Fruit fly (Drosophila melanogaster) whole organism, embryonic: ENCODE measurements around the gene CG8066.

ENCODE experiments used
- Atf-2 ChIP-seq: fragments of 200-800 bp; sonication (Bioruptor generic); optimal IDR thresholded peaks from 2 replicates; lab custom pipeline; 2016; ENCODE audit warnings: missing biosample characterization, missing genetic modification characterization
- B-H1 ChIP-seq: fragments of 200-800 bp; sonication (Bioruptor generic); IDR thresholded peaks from 3 replicates; pipeline ENCODE4 v1.3.6; 2022; ENCODE audit warnings: missing biosample characterization, missing genetic modification characterization
- CG14667 ChIP-seq: fragments of 200-800 bp; sonication (Bioruptor generic); IDR thresholded peaks from 2 replicates; pipeline ENCODE4 v1.3.6; 2022; ENCODE audit warnings: missing biosample characterization, missing genetic modification characterization
- CG15011 ChIP-seq: fragments of 200-800 bp; sonication (Bioruptor generic); optimal IDR thresholded peaks from 3 replicates; lab custom pipeline; 2018; ENCODE audit warnings: missing biosample characterization, mild to moderate bottlenecking, missing genetic modification characterization
- CG1529 ChIP-seq: fragments of 200-800 bp; sonication (Bioruptor generic); optimal IDR thresholded peaks from 3 replicates; lab custom pipeline; 2018; ENCODE audit warnings: missing biosample characterization, missing genetic modification characterization
- CG15696 ChIP-seq: fragments of 200-800 bp; sonication (Bioruptor generic); optimal IDR thresholded peaks from 2 replicates; lab custom pipeline; 2019; ENCODE audit warnings: missing biosample characterization, mild to moderate bottlenecking, missing genetic modification characterization, moderate library complexity
- CG17612 ChIP-seq: fragments of 200-800 bp; sonication (Bioruptor generic); IDR thresholded peaks from 2 replicates; pipeline ENCODE4 v1.3.6; 2022; ENCODE audit warnings: missing biosample characterization, missing genetic modification characterization
- CG17802 ChIP-seq: fragments of 200-800 bp; sonication (Bioruptor generic); optimal IDR thresholded peaks from 2 replicates; lab custom pipeline; 2018; ENCODE audit warnings: missing biosample characterization, mild to moderate bottlenecking, missing genetic modification characterization, moderate library complexity
- CG1792 ChIP-seq: fragments of 200-800 bp; sonication (Bioruptor generic); optimal IDR thresholded peaks from 2 replicates; lab custom pipeline; 2016; ENCODE audit warnings: missing biosample characterization, missing genetic modification characterization
- CG18764 ChIP-seq: fragments of 200-800 bp; sonication (Bioruptor generic); optimal IDR thresholded peaks from 3 replicates; lab custom pipeline; 2016; ENCODE audit warnings: missing biosample characterization, missing genetic modification characterization
- CG30431 ChIP-seq: fragments of 200-800 bp; sonication (Bioruptor generic); optimal IDR thresholded peaks from 2 replicates; lab custom pipeline; 2017; ENCODE audit warnings: missing biosample characterization, missing genetic modification characterization
- CG31388 ChIP-seq: fragments of 200-800 bp; sonication (Bioruptor generic); optimal IDR thresholded peaks from 2 replicates; lab custom pipeline; 2016; ENCODE audit warnings: missing biosample characterization, missing genetic modification characterization
- CG31441 ChIP-seq: fragments of 200-800 bp; sonication (Bioruptor generic); IDR thresholded peaks from 2 replicates; pipeline ENCODE4 v1.3.6; 2022; ENCODE audit warnings: missing biosample characterization, missing genetic modification characterization
- CG32767 ChIP-seq: fragments of 200-800 bp; sonication (Bioruptor generic); IDR thresholded peaks from 2 replicates; pipeline ENCODE4 v1.3.6; 2022; ENCODE audit warnings: missing biosample characterization, missing genetic modification characterization
- CG4617 ChIP-seq: fragments of 200-800 bp; sonication (Bioruptor generic); optimal IDR thresholded peaks from 3 replicates; lab custom pipeline; 2016; ENCODE audit warnings: missing biosample characterization, missing genetic modification characterization, borderline replicate concordance
- CG6175 ChIP-seq: fragments of 200-800 bp; sonication (Bioruptor generic); IDR thresholded peaks from 3 replicates; pipeline ENCODE4 v1.3.6; 2022; ENCODE audit warnings: missing biosample characterization, missing genetic modification characterization
- CG9727 ChIP-seq: fragments of 200-800 bp; sonication (Bioruptor generic); optimal IDR thresholded peaks from 3 replicates; lab custom pipeline; 2017; ENCODE audit warnings: missing biosample characterization, mild to moderate bottlenecking, missing genetic modification characterization
- Chrac-16 ChIP-seq: fragments of 200-800 bp; sonication (Bioruptor generic); optimal IDR thresholded peaks from 3 replicates; lab custom pipeline; 2016; ENCODE audit warnings: missing biosample characterization, missing genetic modification characterization
- D19B ChIP-seq: fragments of 200-800 bp; sonication (Bioruptor generic); optimal IDR thresholded peaks from 2 replicates; lab custom pipeline; 2017; ENCODE audit warnings: missing biosample characterization, mild to moderate bottlenecking, missing genetic modification characterization
- Dad ChIP-seq: fragments of 200-800 bp; sonication (Bioruptor generic); optimal IDR thresholded peaks from 3 replicates; lab custom pipeline; 2016; ENCODE audit warnings: missing biosample characterization, missing genetic modification characterization
- Dek ChIP-seq: fragments of 200-800 bp; sonication (Bioruptor generic); optimal IDR thresholded peaks from 3 replicates; lab custom pipeline; 2019; ENCODE audit warnings: missing biosample characterization, mild to moderate bottlenecking, missing genetic modification characterization, moderate library complexity
- Ets65A ChIP-seq: fragments of 200-800 bp; sonication (Bioruptor generic); peaks from one replicate; lab custom pipeline; 2016; ENCODE audit warnings: missing biosample characterization, missing genetic modification characterization
- Fer2 ChIP-seq: fragments of 200-800 bp; sonication (Bioruptor generic); optimal IDR thresholded peaks from 2 replicates; lab custom pipeline; 2018; ENCODE audit warnings: missing biosample characterization, mild to moderate bottlenecking, missing genetic modification characterization, moderate library complexity
- H15 ChIP-seq: fragments of 200-800 bp; sonication (Bioruptor generic); IDR thresholded peaks from 3 replicates; pipeline ENCODE4 v1.3.6; 2022; ENCODE audit warnings: missing biosample characterization, missing genetic modification characterization
- HmgD ChIP-seq: fragments of 200-800 bp; sonication (Bioruptor generic); optimal IDR thresholded peaks from 3 replicates; lab custom pipeline; 2016; ENCODE audit warnings: missing biosample characterization, missing genetic modification characterization
- HmgZ ChIP-seq: fragments of 200-800 bp; sonication (Bioruptor generic); optimal IDR thresholded peaks from 2 replicates; lab custom pipeline; 2018; ENCODE audit warnings: missing biosample characterization, mild to moderate bottlenecking, missing genetic modification characterization
- Hr78 ChIP-seq, 2 experiments: fragments of 200-800 bp in 1 of 2; fragments of >200 bp in 1 of 2; sonication (Bioruptor generic) in 1 of 2; optimal IDR thresholded peaks; 2 replicates each; lab custom pipeline; 2017 to 2019; ENCODE audit warnings: missing biosample characterization in 2 of 2, missing genetic modification characterization in 2 of 2, mild to moderate bottlenecking in 1 of 2, moderate library complexity in 1 of 2
- Lhr ChIP-seq: fragments of 200-800 bp; sonication (Bioruptor generic); optimal IDR thresholded peaks from 3 replicates; lab custom pipeline; 2017; ENCODE audit warnings: mild to moderate bottlenecking, missing biosample characterization, missing genetic modification reagents, missing genetic modification characterization
- NK7.1 ChIP-seq: fragments of 200-800 bp; sonication (Bioruptor generic); optimal IDR thresholded peaks from 3 replicates; lab custom pipeline; 2016; ENCODE audit warnings: missing biosample characterization, missing genetic modification characterization
- Nf-YA ChIP-seq: fragments of 200-800 bp; sonication (Bioruptor generic); IDR thresholded peaks from 2 replicates; pipeline ENCODE4 v1.3.6; 2022; ENCODE audit warnings: missing biosample characterization, missing genetic modification characterization
- Poxn ChIP-seq: fragments of 200-800 bp; sonication (Bioruptor generic); IDR thresholded peaks from 2 replicates; pipeline ENCODE4 v1.3.6; 2022; ENCODE audit warnings: missing biosample characterization, missing genetic modification characterization
- Six4 ChIP-seq: fragments of 200-800 bp; sonication (Bioruptor generic); optimal IDR thresholded peaks from 2 replicates; lab custom pipeline; 2016; ENCODE audit warnings: missing biosample characterization, missing genetic modification characterization
- ab ChIP-seq: fragments of 200-800 bp; sonication (Bioruptor generic); optimal IDR thresholded peaks from 2 replicates; lab custom pipeline; 2016; ENCODE audit warnings: missing biosample characterization, missing genetic modification characterization
- al ChIP-seq: fragments of 200-800 bp; sonication (Bioruptor generic); IDR thresholded peaks from 2 replicates; pipeline ENCODE4 v1.3.6; 2022; ENCODE audit warnings: missing biosample characterization, missing genetic modification characterization
- bbx ChIP-seq: fragments of 200-800 bp; sonication (Bioruptor generic); IDR thresholded peaks from 2 replicates; pipeline ENCODE4 v1.3.6; 2022; ENCODE audit warnings: missing biosample characterization, missing genetic modification characterization; ENCODE audit not compliant: partially characterized antibody
- chinmo ChIP-seq: fragments of 200-800 bp; sonication (Bioruptor generic); IDR thresholded peaks from 4 replicates; pipeline ENCODE4 v1.3.6; 2022; ENCODE audit warnings: missing biosample characterization, missing genetic modification characterization; ENCODE audit not compliant: partially characterized antibody
- dm ChIP-seq: fragments of 200-800 bp; sonication (Bioruptor generic); optimal IDR thresholded peaks from 3 replicates; lab custom pipeline; 2016; ENCODE audit warnings: missing biosample characterization, missing genetic modification characterization
- eyg ChIP-seq: fragments of 200-800 bp; sonication (Bioruptor generic); optimal IDR thresholded peaks from 3 replicates; lab custom pipeline; 2016; ENCODE audit warnings: missing biosample characterization, missing genetic modification characterization
- fru ChIP-seq: fragments of >200 bp; optimal IDR thresholded peaks from 2 replicates; lab custom pipeline; 2017
- ftz-f1 ChIP-seq: fragments of 200-800 bp; sonication (Bioruptor generic); optimal IDR thresholded peaks from 2 replicates; lab custom pipeline; 2016; ENCODE audit warnings: missing biosample characterization, missing genetic modification characterization
- fu2 ChIP-seq: fragments of 200-800 bp; sonication (Bioruptor generic); optimal IDR thresholded peaks from 2 replicates; lab custom pipeline; 2016; ENCODE audit warnings: missing biosample characterization, missing genetic modification characterization
- kah ChIP-seq: fragments of 200-800 bp; sonication (Bioruptor generic); optimal IDR thresholded peaks from 2 replicates; lab custom pipeline; 2018; ENCODE audit warnings: missing biosample characterization, mild to moderate bottlenecking, missing genetic modification characterization
- lbe ChIP-seq: fragments of 200-800 bp; sonication (Bioruptor generic); optimal IDR thresholded peaks from 2 replicates; lab custom pipeline; 2016; ENCODE audit warnings: missing biosample characterization, mild to moderate bottlenecking, missing genetic modification characterization
- lilli ChIP-seq: fragments of 200-800 bp; sonication (Bioruptor generic); optimal IDR thresholded peaks from 3 replicates; lab custom pipeline; 2016; ENCODE audit warnings: missing biosample characterization, missing genetic modification characterization
- oc ChIP-seq: fragments of 200-800 bp; sonication (Bioruptor generic); optimal IDR thresholded peaks from 2 replicates; lab custom pipeline; 2018; ENCODE audit warnings: missing biosample characterization, mild to moderate bottlenecking, missing genetic modification characterization, moderate library complexity
- ranshi ChIP-seq: fragments of 200-800 bp; sonication (Bioruptor generic); IDR thresholded peaks from 2 replicates; pipeline ENCODE4 v1.3.6; 2022; ENCODE audit warnings: missing biosample characterization, missing genetic modification characterization
- sisA ChIP-seq: fragments of 200-800 bp; sonication (Bioruptor generic); IDR thresholded peaks from 2 replicates; pipeline ENCODE4 v1.3.6; 2022; ENCODE audit warnings: missing biosample characterization, missing genetic modification characterization
- stwl ChIP-seq: fragments of 200-800 bp; sonication (Bioruptor generic); optimal IDR thresholded peaks from 3 replicates; lab custom pipeline; 2018; ENCODE audit warnings: missing biosample characterization, mild to moderate bottlenecking, missing genetic modification characterization, moderate library complexity
- tio ChIP-seq: fragments of 200-800 bp; sonication (Bioruptor generic); optimal IDR thresholded peaks from 2 replicates; lab custom pipeline; 2017; ENCODE audit warnings: missing biosample characterization, missing genetic modification characterization, inconsistent platforms
- vvl ChIP-seq: fragments of 200-800 bp; sonication (Bioruptor generic); IDR thresholded peaks from 2 replicates; pipeline ENCODE4 v1.3.6; 2022; ENCODE audit warnings: missing biosample characterization, missing genetic modification characterization
- zf30C ChIP-seq: fragments of 200-800 bp; sonication (Bioruptor generic); optimal IDR thresholded peaks from 3 replicates; lab custom pipeline; 2018; ENCODE audit warnings: missing biosample characterization, mild to moderate bottlenecking, missing genetic modification characterization
- zfh1 ChIP-seq: fragments of 200-800 bp; sonication (Bioruptor generic); IDR thresholded peaks from 3 replicates; pipeline ENCODE4 v1.3.6; 2022; ENCODE audit warnings: missing biosample characterization, missing genetic modification characterization

The CG8066 gene

DNA sequence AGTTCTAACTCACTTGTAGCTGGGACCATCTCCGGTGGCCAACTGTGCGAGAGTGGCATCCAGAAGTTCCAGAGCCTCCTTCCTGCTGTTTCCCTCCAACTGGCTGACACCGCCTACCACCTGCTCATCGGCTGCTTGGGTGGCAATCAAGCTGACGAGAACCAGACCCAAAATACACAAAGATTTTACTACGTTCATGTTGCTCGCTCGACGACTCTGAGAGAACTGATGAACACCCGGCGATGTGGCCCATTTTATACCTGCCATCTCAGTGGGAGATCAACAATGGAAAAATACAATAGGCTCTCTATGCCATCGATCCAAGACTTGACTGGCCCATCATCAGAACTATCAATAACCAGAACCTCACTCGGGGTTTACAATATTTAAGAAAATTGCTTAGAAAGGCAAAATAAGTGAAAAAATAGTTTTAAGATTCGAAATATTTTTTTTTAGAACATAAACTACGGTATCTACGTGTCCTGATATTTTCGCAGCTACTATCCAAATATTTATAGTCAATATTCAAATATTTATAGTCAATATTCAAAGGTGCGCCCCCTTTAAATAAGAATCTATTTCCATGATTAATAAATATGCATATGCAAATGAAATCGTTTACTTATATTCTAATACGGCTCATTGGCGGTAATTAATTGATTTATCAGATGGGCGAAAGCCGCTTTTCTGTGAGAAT lies 912 bp upstream of the CG8066 start, which contains the start of gene Cys (continued):
- no peak for TF ChIP-seq ftz-f1 (GFP tag; lab: Kevin White, UChicago)
- TF ChIP-seq CG4617 (GFP tag; lab: Kevin White, UChicago), result no peak
- no peak for TF ChIP-seq Lhr (GFP tag; lab: Kevin White, UChicago)
- TF ChIP-seq CG31388 (GFP tag; lab: Kevin White, UChicago), result no peak
- TF ChIP-seq CG15011 (GFP tag; lab: Kevin White, UChicago), result no peak
- TF ChIP-seq Hr78 (GFP tag; optimal IDR thresholded peaks at IDR 0.05; lab: Kevin White, UChicago), result peak in 1 of 2 experiments; percentile 74
- no peak for TF ChIP-seq CG31441 (GFP tag; lab: Robert Waterston, UW)
- no peak for TF ChIP-seq NK7.1
- no peak for TF ChIP-seq CG30431
- TF ChIP-seq Six4 (GFP tag; lab: Kevin White, UChicago), result no peak
- TF ChIP-seq lbe, result no peak
- no peak for TF ChIP-seq CG14667
- no peak for TF ChIP-seq eyg
- no peak for TF ChIP-seq fu2 (GFP tag; lab: Kevin White, UChicago)
- TF ChIP-seq Nf-YA (GFP tag; lab: Robert Waterston, UW), result no peak
- no peak for TF ChIP-seq B-H1
- TF ChIP-seq Atf-2 (GFP tag; lab: Kevin White, UChicago), result no peak
- no peak for TF ChIP-seq stwl
- TF ChIP-seq Poxn, result no peak
- peak; percentile 92 for TF ChIP-seq kah
- no peak for TF ChIP-seq CG1529 (GFP tag; lab: Kevin White, UChicago)
- TF ChIP-seq sisA (GFP tag; lab: Robert Waterston, UW), result no peak
- no peak for TF ChIP-seq zf30C (GFP tag; lab: Kevin White, UChicago)
- TF ChIP-seq CG9727 (GFP tag; lab: Kevin White, UChicago), result peak; percentile 7
- no peak for TF ChIP-seq CG17612 (GFP tag; lab: Robert Waterston, UW)
- TF ChIP-seq bbx, result no peak
- no peak for TF ChIP-seq CG1792
- TF ChIP-seq CG17802 (tag; lab: Kevin White, UChicago), result no peak
- no peak for TF ChIP-seq CG6175 (GFP tag; lab: Robert Waterston, UW)
- no peak for TF ChIP-seq Dad (GFP tag; lab: Kevin White, UChicago)
- TF ChIP-seq lilli (GFP tag; lab: Kevin White, UChicago), result peak; percentile 35
- no peak for TF ChIP-seq ab (GFP tag; lab: Kevin White, UChicago)
- no peak for TF ChIP-seq tio (GFP tag; lab: Kevin White, UChicago)
- TF ChIP-seq dm (GFP tag; lab: Kevin White, UChicago), result no peak
- TF ChIP-seq ranshi (GFP tag; lab: Robert Waterston, UW), result no peak
- no peak for TF ChIP-seq fru
- TF ChIP-seq H15, result no peak
- no peak for TF ChIP-seq CG18764
- TF ChIP-seq HmgD, result no peak
- TF ChIP-seq Ets65A (GFP tag; lab: Kevin White, UChicago), result peak; percentile 18
- peak; percentile 23; the same call in 1 of the 4 replicates for TF ChIP-seq chinmo
- TF ChIP-seq al, result no peak
- TF ChIP-seq Dek (tag; lab: Kevin White, UChicago), result no peak
- TF ChIP-seq CG15696 (tag; lab: Kevin White, UChicago), result no peak
- no peak for TF ChIP-seq HmgZ (tag; lab: Kevin White, UChicago)
- peak; percentile 54; the same call in 1 of the 3 replicates for TF ChIP-seq zfh1
- TF ChIP-seq vvl (GFP tag; lab: Robert Waterston, UW), result no peak
- TF ChIP-seq CG32767 (GFP tag; lab: Robert Waterston, UW), result 0 out of 2 replicates have a peak, but pooled peaks have one; percentile 15
- no peak for TF ChIP-seq oc (tag; lab: Kevin White, UChicago)
- peak; percentile 27 for TF ChIP-seq D19B (GFP tag; lab: Kevin White, UChicago)
- no peak for TF ChIP-seq Fer2
- no peak for TF ChIP-seq Chrac-16 (GFP tag; lab: Kevin White, UChicago)
